Fruit fly (Drosophila melanogaster) whole organism, embryonic: ENCODE results near the gene lark.
A peak's percentile ranks its signal among the peaks of the same experiment; 100 is the strongest.

Experiments used
- Ada2b ChIP-seq: fragments of 200-800 bp; sonication (Bioruptor generic); IDR thresholded peaks from 2 replicates; pipeline ENCODE4 v1.3.6; 2022; ENCODE audit warnings: missing biosample characterization, missing genetic modification characterization
- Asciz ChIP-seq: fragments of 200-800 bp; sonication (Bioruptor generic); optimal IDR thresholded peaks from 2 replicates; lab custom pipeline; 2017; ENCODE audit warnings: missing biosample characterization, mild to moderate bottlenecking, missing genetic modification characterization, missing genetic modification reagents
- B-H1 ChIP-seq: fragments of 200-800 bp; sonication (Bioruptor generic); IDR thresholded peaks from 3 replicates; pipeline ENCODE4 v1.3.6; 2022; ENCODE audit warnings: missing biosample characterization, missing genetic modification characterization
- BEAF-32 ChIP-seq: fragments of 200-800 bp; sonication (Bioruptor generic); optimal IDR thresholded peaks from 3 replicates; lab custom pipeline; 2017; ENCODE audit warnings: missing biosample characterization, missing genetic modification characterization, mild to moderate bottlenecking, moderate library complexity, missing genetic modification reagents
- BtbVII ChIP-seq: fragments of 200-800 bp; sonication (Bioruptor generic); optimal IDR thresholded peaks from 3 replicates; lab custom pipeline; 2017; ENCODE audit warnings: missing biosample characterization, mild to moderate bottlenecking, missing genetic modification characterization
- CG10209 ChIP-seq: fragments of 200-800 bp; sonication (Bioruptor generic); optimal IDR thresholded peaks from 3 replicates; lab custom pipeline; 2017; ENCODE audit warnings: missing biosample characterization, mild to moderate bottlenecking, missing genetic modification characterization, missing genetic modification reagents
- CG10321 ChIP-seq: fragments of 200-800 bp; sonication (Bioruptor generic); IDR thresholded peaks from 2 replicates; pipeline ENCODE4 v1.3.6; 2022; ENCODE audit warnings: missing biosample characterization, missing genetic modification characterization
- CG10543 ChIP-seq: fragments of 200-800 bp; sonication (Bioruptor generic); optimal IDR thresholded peaks from 3 replicates; lab custom pipeline; 2017; ENCODE audit warnings: missing biosample characterization, mild to moderate bottlenecking, missing genetic modification characterization, moderate library complexity
- CG11696 ChIP-seq: fragments of 200-800 bp; sonication (Bioruptor generic); IDR thresholded peaks from 2 replicates; pipeline ENCODE4 v1.3.6; 2022; ENCODE audit warnings: missing biosample characterization, missing genetic modification characterization
- CG12104 ChIP-seq: fragments of 200-800 bp; sonication (Bioruptor generic); optimal IDR thresholded peaks from 3 replicates; lab custom pipeline; 2016; ENCODE audit warnings: missing biosample characterization, missing genetic modification characterization
- CG12659 ChIP-seq: fragments of 200-800 bp; sonication (Bioruptor generic); optimal IDR thresholded peaks from 3 replicates; lab custom pipeline; 2017; ENCODE audit warnings: mild to moderate bottlenecking, missing biosample characterization, missing genetic modification reagents, missing genetic modification characterization
- CG14710 ChIP-seq: fragments of 200-800 bp; sonication (Bioruptor generic); optimal IDR thresholded peaks from 3 replicates; lab custom pipeline; 2019; ENCODE audit warnings: missing biosample characterization, mild to moderate bottlenecking, missing genetic modification characterization, moderate library complexity
- CG15073 ChIP-seq: fragments of 200-800 bp; sonication (Bioruptor generic); optimal IDR thresholded peaks from 2 replicates; lab custom pipeline; 2016; ENCODE audit warnings: missing biosample characterization, missing genetic modification characterization
- CG1529 ChIP-seq: fragments of 200-800 bp; sonication (Bioruptor generic); optimal IDR thresholded peaks from 3 replicates; lab custom pipeline; 2018; ENCODE audit warnings: missing biosample characterization, missing genetic modification characterization
- CG15479 ChIP-seq: fragments of 200-800 bp; sonication (Bioruptor generic); optimal IDR thresholded peaks from 3 replicates; lab custom pipeline; 2019; ENCODE audit warnings: missing biosample characterization, mild to moderate bottlenecking, missing genetic modification characterization, moderate library complexity
- CG2129 ChIP-seq: fragments of 200-800 bp; sonication (Bioruptor generic); IDR thresholded peaks from 2 replicates; pipeline ENCODE4 v1.3.6; 2022; ENCODE audit warnings: missing biosample characterization, missing genetic modification characterization; ENCODE audit not compliant: partially characterized antibody
- CG2712 ChIP-seq: fragments of 200-800 bp; optimal IDR thresholded peaks from 3 replicates; lab custom pipeline; 2019; ENCODE audit warnings: missing biosample characterization, mild to moderate bottlenecking, missing genetic modification characterization, moderate library complexity
- CG33557 ChIP-seq: fragments of 200-800 bp; sonication (Bioruptor generic); optimal IDR thresholded peaks from 2 replicates; lab custom pipeline; 2019; ENCODE audit warnings: missing biosample characterization, mild to moderate bottlenecking, missing genetic modification characterization, moderate library complexity
- CG6175 ChIP-seq: fragments of 200-800 bp; sonication (Bioruptor generic); IDR thresholded peaks from 3 replicates; pipeline ENCODE4 v1.3.6; 2022; ENCODE audit warnings: missing biosample characterization, missing genetic modification characterization
- CG6854 ChIP-seq: fragments of 200-800 bp; sonication (Bioruptor generic); optimal IDR thresholded peaks from 3 replicates; lab custom pipeline; 2017; ENCODE audit warnings: missing biosample characterization, mild to moderate bottlenecking, missing genetic modification characterization
- CG7271 ChIP-seq: fragments of 200-800 bp; sonication (Bioruptor generic); optimal IDR thresholded peaks from 2 replicates; lab custom pipeline; 2018; ENCODE audit warnings: missing biosample characterization, mild to moderate bottlenecking, missing genetic modification characterization, moderate library complexity
- CG7357 ChIP-seq: fragments of 200-800 bp; sonication (Bioruptor generic); IDR thresholded peaks from 3 replicates; pipeline ENCODE4 v1.3.6; 2022; ENCODE audit warnings: missing biosample characterization, missing genetic modification characterization
- CG8388 ChIP-seq: fragments of 200-800 bp; sonication (Bioruptor generic); optimal IDR thresholded peaks from 2 replicates; lab custom pipeline; 2019; ENCODE audit warnings: missing biosample characterization, mild to moderate bottlenecking, missing genetic modification characterization, moderate library complexity
- CTCF ChIP-seq: fragments of 200-800 bp; sonication (Bioruptor generic); optimal IDR thresholded peaks from 2 replicates; lab custom pipeline; 2017; ENCODE audit warnings: missing biosample characterization, mild to moderate bottlenecking, missing genetic modification characterization, moderate library complexity
- CrebB ChIP-seq: fragments of 200-800 bp; sonication (Bioruptor generic); optimal IDR thresholded peaks from 3 replicates; lab custom pipeline; 2018; ENCODE audit warnings: missing biosample characterization, mild to moderate bottlenecking, missing genetic modification characterization
- Dek ChIP-seq: fragments of 200-800 bp; sonication (Bioruptor generic); optimal IDR thresholded peaks from 3 replicates; lab custom pipeline; 2019; ENCODE audit warnings: missing biosample characterization, mild to moderate bottlenecking, missing genetic modification characterization, moderate library complexity
- Gug ChIP-seq: fragments of 200-800 bp; sonication (Bioruptor generic); IDR thresholded peaks from 4 replicates; pipeline ENCODE4 v1.3.6; 2022; ENCODE audit warnings: missing biosample characterization, missing genetic modification characterization
- Hand ChIP-seq: fragments of 200-800 bp; sonication (Bioruptor generic); optimal IDR thresholded peaks from 2 replicates; lab custom pipeline; 2017; ENCODE audit warnings: mild to moderate bottlenecking, missing biosample characterization, missing genetic modification reagents, missing genetic modification characterization
- Hmr ChIP-seq: fragments of 200-800 bp; sonication (Bioruptor generic); optimal IDR thresholded peaks from 3 replicates; lab custom pipeline; 2017; ENCODE audit warnings: mild to moderate bottlenecking, missing biosample characterization, missing genetic modification reagents, missing genetic modification characterization
- Hr78 ChIP-seq, 2 experiments: fragments of 200-800 bp in 1 of 2; fragments of >200 bp in 1 of 2; sonication (Bioruptor generic) in 1 of 2; optimal IDR thresholded peaks; 2 replicates each; lab custom pipeline; 2017 to 2019; ENCODE audit warnings: missing biosample characterization in 2 of 2, missing genetic modification characterization in 2 of 2, mild to moderate bottlenecking in 1 of 2, moderate library complexity in 1 of 2
- Side ChIP-seq: fragments of 200-800 bp; sonication (Bioruptor generic); optimal IDR thresholded peaks from 2 replicates; lab custom pipeline; 2016; ENCODE audit warnings: missing biosample characterization, missing genetic modification characterization
- Sox100B ChIP-seq: fragments of 200-800 bp; sonication (Bioruptor generic); optimal IDR thresholded peaks from 3 replicates; lab custom pipeline; 2018; ENCODE audit warnings: missing biosample characterization, mild to moderate bottlenecking, missing genetic modification characterization
- Trl ChIP-seq, 3 experiments: fragments of >200 bp in 2 of 3; fragments of 200-800 bp in 1 of 3; sonication (Bioruptor generic) in 1 of 3; optimal IDR thresholded peaks; 2 replicates in 1 of 3; 3 replicates in 2 of 3; lab custom pipeline; 2016 to 2017; ENCODE audit warnings: missing biosample characterization in 1 of 3, missing genetic modification characterization in 1 of 3
- YL-1 ChIP-seq: fragments of 200-800 bp; sonication (Bioruptor generic); optimal IDR thresholded peaks from 3 replicates; lab custom pipeline; 2017; ENCODE audit warnings: missing biosample characterization, mild to moderate bottlenecking, missing genetic modification characterization
- ab ChIP-seq: fragments of 200-800 bp; sonication (Bioruptor generic); optimal IDR thresholded peaks from 2 replicates; lab custom pipeline; 2016; ENCODE audit warnings: missing biosample characterization, missing genetic modification characterization
- chinmo ChIP-seq: fragments of 200-800 bp; sonication (Bioruptor generic); IDR thresholded peaks from 4 replicates; pipeline ENCODE4 v1.3.6; 2022; ENCODE audit warnings: missing biosample characterization, missing genetic modification characterization; ENCODE audit not compliant: partially characterized antibody
- dan ChIP-seq: fragments of 200-800 bp; sonication (Bioruptor generic); IDR thresholded peaks from 2 replicates; pipeline ENCODE4 v1.3.6; 2022; ENCODE audit warnings: missing biosample characterization, missing genetic modification characterization
- gcm2 ChIP-seq: fragments of 200-800 bp; sonication (Bioruptor generic); optimal IDR thresholded peaks from 2 replicates; lab custom pipeline; 2016; ENCODE audit warnings: missing biosample characterization, missing genetic modification characterization
- gem ChIP-seq: fragments of 200-800 bp; sonication (Bioruptor generic); optimal IDR thresholded peaks from 2 replicates; lab custom pipeline; 2019; ENCODE audit warnings: missing biosample characterization, mild to moderate bottlenecking, missing genetic modification characterization, moderate library complexity
- grau ChIP-seq: fragments of 200-800 bp; optimal IDR thresholded peaks from 3 replicates; lab custom pipeline; 2019; ENCODE audit warnings: missing biosample characterization, mild to moderate bottlenecking, missing genetic modification characterization, moderate library complexity
- knrl ChIP-seq: fragments of 200-800 bp; sonication (Bioruptor generic); IDR thresholded peaks from 3 replicates; pipeline ENCODE4 v1.3.6; 2022; ENCODE audit warnings: missing biosample characterization, missing genetic modification characterization; ENCODE audit not compliant: partially characterized antibody
- org-1 ChIP-seq: fragments of 200-800 bp; sonication (Bioruptor generic); optimal IDR thresholded peaks from 2 replicates; lab custom pipeline; 2017; ENCODE audit warnings: missing biosample characterization, missing genetic modification characterization
- p53 ChIP-seq: fragments of 200-800 bp; sonication (Bioruptor generic); optimal IDR thresholded peaks from 2 replicates; lab custom pipeline; 2016; ENCODE audit warnings: missing biosample characterization, missing genetic modification characterization
- sc ChIP-seq, 3 experiments: fragments of >200 bp in 2 of 3; fragments of 200-800 bp in 1 of 3; sonication (Bioruptor generic) in 1 of 3; optimal IDR thresholded peaks; 2 replicates in 2 of 3; 3 replicates in 1 of 3; lab custom pipeline; 2017; ENCODE audit warnings: mild to moderate bottlenecking in 1 of 3, missing biosample characterization in 1 of 3, missing genetic modification characterization in 1 of 3, missing genetic modification reagents in 1 of 3
- sisA ChIP-seq: fragments of 200-800 bp; sonication (Bioruptor generic); IDR thresholded peaks from 2 replicates; pipeline ENCODE4 v1.3.6; 2022; ENCODE audit warnings: missing biosample characterization, missing genetic modification characterization
- sob ChIP-seq: fragments of 200-800 bp; sonication (Bioruptor generic); IDR thresholded peaks from 2 replicates; pipeline ENCODE4 v1.3.6; 2022; ENCODE audit warnings: missing biosample characterization, missing genetic modification characterization
- sr ChIP-seq: fragments of 200-800 bp; sonication (Bioruptor generic); IDR thresholded peaks from 3 replicates; pipeline ENCODE4 v1.3.6; 2022; ENCODE audit warnings: missing biosample characterization, missing genetic modification characterization
- stc ChIP-seq: fragments of 200-800 bp; sonication (Bioruptor generic); IDR thresholded peaks from 2 replicates; pipeline ENCODE4 v1.3.6; 2022; ENCODE audit warnings: missing biosample characterization, missing genetic modification characterization

lark gene

dm6 chr3L:7328567-7329253, 10.4 kb upstream of the lark start, which contains the start of the genes mrva, CG42307 and mus312 (continued):
- peak in 1 of 2 experiments; percentile 55 for TF ChIP-seq Hr78 (GFP tag; optimal IDR thresholded peaks at IDR 0.05; lab: Kevin White, UChicago)
- TF ChIP-seq CG10209, result peak; percentile 89
- peak; percentile 34; the same call in 1 of the 3 replicates for TF ChIP-seq CG6175 (GFP tag; lab: Robert Waterston, UW)
- no peak for TF ChIP-seq Sox100B
- TF ChIP-seq CG7357 (GFP tag; lab: Robert Waterston, UW), result peak; percentile 79
- TF ChIP-seq CrebB, result peak; percentile 58
- peak; percentile 74 for TF ChIP-seq Hand
- peak; percentile 41 for TF ChIP-seq CG7271 (tag; lab: Kevin White, UChicago)
- TF ChIP-seq knrl (GFP tag; lab: Robert Waterston, UW), result 0 out of 3 replicates have a peak, but pooled peaks have one; percentile 21
- TF ChIP-seq gem (tag; lab: Kevin White, UChicago), result peak; percentile 96
- TF ChIP-seq dan, result no peak
- peak; percentile 95 for TF ChIP-seq CG2712 (tag; lab: Kevin White, UChicago)
- peak; percentile 96 for TF ChIP-seq CG10543 (GFP tag; lab: Kevin White, UChicago)
- TF ChIP-seq CG14710 (tag; lab: Kevin White, UChicago), result peak; percentile 95
- no peak for TF ChIP-seq Trl (optimal IDR thresholded peaks at IDR 0.05; lab: Kevin White, UChicago)
- peak; percentile 42 for TF ChIP-seq Trl (GFP tag; optimal IDR thresholded peaks at IDR 0.05; lab: Kevin White, UChicago)
- TF ChIP-seq CG11696 (GFP tag; lab: Robert Waterston, UW), result peak; percentile 52; the same call in 1 of the 2 replicates
- peak; percentile 66 for TF ChIP-seq org-1 (GFP tag; lab: Kevin White, UChicago)
- peak; percentile 94 for TF ChIP-seq grau (tag; lab: Kevin White, UChicago)
- peak; percentile 74 for TF ChIP-seq sisA
- peak; percentile 86 for TF ChIP-seq CG12104 (GFP tag; lab: Kevin White, UChicago)
- TF ChIP-seq sob (GFP tag; lab: Robert Waterston, UW), result peak; percentile 82
- TF ChIP-seq CG2129 (GFP tag; lab: Robert Waterston, UW), result no peak
- TF ChIP-seq p53 (GFP tag; lab: Kevin White, UChicago), result no peak
- TF ChIP-seq YL-1 (GFP tag; lab: Kevin White, UChicago), result peak; percentile 95
- peak; percentile 82 for TF ChIP-seq Ada2b (GFP tag; lab: Robert Waterston, UW)
- TF ChIP-seq CG6854 (GFP tag; lab: Kevin White, UChicago), result peak; percentile 44
- TF ChIP-seq stc (GFP tag; lab: Robert Waterston, UW), result peak; percentile 78
- no peak for TF ChIP-seq Asciz (GFP tag; lab: Kevin White, UChicago)
- TF ChIP-seq sr (GFP tag; lab: Robert Waterston, UW), result no peak
- peak; percentile 96 for TF ChIP-seq CG12659
- TF ChIP-seq BtbVII (GFP tag; lab: Kevin White, UChicago), result peak; percentile 86
- TF ChIP-seq chinmo (GFP tag; lab: Robert Waterston, UW), result peak; percentile 88
- peak; percentile 30 for TF ChIP-seq Side (GFP tag; lab: Kevin White, UChicago)
- 0 out of 4 replicates have a peak, but pooled peaks have one; percentile 23 for TF ChIP-seq Gug (GFP tag; lab: Robert Waterston, UW)
- TF ChIP-seq gcm2, result no peak
- no peak for TF ChIP-seq sc (optimal IDR thresholded peaks at IDR 0.05; lab: Kevin White, UChicago)
- TF ChIP-seq sc (GFP tag; optimal IDR thresholded peaks at IDR 0.05; lab: Kevin White, UChicago), result no peak
- TF ChIP-seq CG8388, result peak; percentile 88
- no peak for TF ChIP-seq Hmr (GFP tag; lab: Kevin White, UChicago)
- TF ChIP-seq B-H1, result peak; percentile 55
- peak; percentile 33 for TF ChIP-seq BEAF-32 (GFP tag; lab: Kevin White, UChicago)
- TF ChIP-seq CTCF (GFP tag; lab: Kevin White, UChicago), result peak; percentile 4
- peak; percentile 93 for TF ChIP-seq CG33557
- TF ChIP-seq CG15073 (GFP tag; lab: Kevin White, UChicago), result peak; percentile 41
- TF ChIP-seq CG15479, result peak; percentile 27
- peak; percentile 41; the same call in 1 of the 2 replicates for TF ChIP-seq CG10321 (GFP tag; lab: Robert Waterston, UW)
- TF ChIP-seq Dek (tag; lab: Kevin White, UChicago), result peak; percentile 91
- peak; percentile 33 for TF ChIP-seq ab (GFP tag; lab: Kevin White, UChicago)
- no peak for TF ChIP-seq CG1529 (GFP tag; lab: Kevin White, UChicago)
